Fruit fly (Drosophila melanogaster): ENCODE measurements around the gene CG11345.

The CG11345 gene

DNA sequence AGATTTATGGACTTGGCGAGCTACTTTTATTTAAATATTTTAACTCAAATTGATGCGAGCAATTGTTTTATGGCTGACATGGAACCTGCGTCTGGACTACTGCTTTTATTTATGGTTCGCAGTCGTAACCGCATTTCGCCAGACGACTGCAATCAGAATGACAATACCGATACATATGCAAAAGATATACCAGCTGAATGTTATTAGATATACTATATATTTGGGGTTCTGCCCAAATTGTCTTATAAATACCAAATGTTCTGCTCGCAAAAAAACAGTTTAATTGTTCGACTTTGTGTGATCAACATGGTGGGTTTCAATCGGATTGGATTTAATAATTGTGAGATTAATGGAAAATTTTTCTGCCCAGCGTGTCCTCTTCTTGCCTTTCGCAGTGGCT lies 11.7 kb upstream of the CG11345 start, which contains the start of gene CG32249:
CG32249 (plus strand) TSS at position 301 of the 400 bp plus-strand sequence.
- no peak for TF ChIP-seq Dref (GFP tag; IDR thresholded peaks at IDR 0.05)
- TF ChIP-seq Hmr (GFP tag; optimal IDR thresholded peaks at IDR 0.05) = no peak
- TF ChIP-seq Bgb (GFP tag; IDR thresholded peaks at IDR 0.05; ENCODE audit: partially characterized antibody) = no peak
- no peak for TF ChIP-seq CG14441 (GFP tag; IDR thresholded peaks at IDR 0.05)
- no peak for TF ChIP-seq sima (GFP tag; optimal IDR thresholded peaks at IDR 0.05)
- TF ChIP-seq CG7271 (tag; optimal IDR thresholded peaks at IDR 0.05) = no peak
- no peak for TF ChIP-seq Antp (GFP tag; optimal IDR thresholded peaks at IDR 0.05)
- no peak for TF ChIP-seq gsb (GFP tag; IDR thresholded peaks at IDR 0.05)
- no peak for TF ChIP-seq bab2 (GFP tag; optimal IDR thresholded peaks at IDR 0.05)
- no peak for TF ChIP-seq Six4 (GFP tag; optimal IDR thresholded peaks at IDR 0.05)
- no peak for TF ChIP-seq peb (GFP tag; IDR thresholded peaks at IDR 0.05)

DNA sequence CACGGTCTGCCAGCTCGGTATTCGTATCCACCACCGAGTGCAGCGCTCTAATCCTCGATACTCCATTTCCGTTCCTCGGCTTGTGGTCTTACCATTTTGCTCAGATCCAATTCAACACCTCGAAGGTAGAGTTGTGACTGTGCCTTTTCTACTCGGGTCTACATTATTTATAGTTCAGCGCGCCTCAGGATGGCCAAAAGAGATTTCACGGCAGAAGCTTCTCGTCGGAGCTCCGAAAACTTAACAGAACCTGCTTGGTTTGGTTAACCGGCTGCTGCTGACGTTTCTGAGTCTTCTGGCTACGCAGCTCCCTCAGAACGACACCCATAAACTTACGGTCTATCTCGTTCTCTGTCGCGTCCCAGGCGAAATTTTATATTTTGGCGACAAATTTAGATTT lies 8.6 kb upstream of the CG11345 start, which contains the start of gene CG32241:
CG32241 (minus strand) TSS at position 101 of the 400 bp plus-strand sequence.
- TF ChIP-seq ham (GFP tag; IDR thresholded peaks at IDR 0.05) (no peak), Chrac-16 (GFP tag; optimal IDR thresholded peaks at IDR 0.05) (no peak), CG15514 (GFP tag; optimal IDR thresholded peaks at IDR 0.05) (no peak), Ptx1 (GFP tag; IDR thresholded peaks at IDR 0.05) (no peak), Dad (GFP tag; optimal IDR thresholded peaks at IDR 0.05) (no peak), CG31224 (GFP tag; IDR thresholded peaks at IDR 0.05) (no peak), Sox100B (GFP tag; optimal IDR thresholded peaks at IDR 0.05) (no peak), jing (GFP tag; optimal IDR thresholded peaks at IDR 0.05) (no peak), ERR (GFP tag; optimal IDR thresholded peaks at IDR 0.05) (no peak), D (optimal IDR thresholded peaks at IDR 0.05) (no peak), D (GFP tag; optimal IDR thresholded peaks at IDR 0.05) (no peak), CG7271 (tag; optimal IDR thresholded peaks at IDR 0.05) (no peak), hth (optimal IDR thresholded peaks at IDR 0.05) (no peak), CG14710 (tag; optimal IDR thresholded peaks at IDR 0.05) (no peak), NFAT (GFP tag; IDR thresholded peaks at IDR 0.05) (no peak), wdn (GFP tag; IDR thresholded peaks at IDR 0.05) (no peak), ase (GFP tag; IDR thresholded peaks at IDR 0.05) (no peak), grau (tag; optimal IDR thresholded peaks at IDR 0.05) (no peak)

DNA sequence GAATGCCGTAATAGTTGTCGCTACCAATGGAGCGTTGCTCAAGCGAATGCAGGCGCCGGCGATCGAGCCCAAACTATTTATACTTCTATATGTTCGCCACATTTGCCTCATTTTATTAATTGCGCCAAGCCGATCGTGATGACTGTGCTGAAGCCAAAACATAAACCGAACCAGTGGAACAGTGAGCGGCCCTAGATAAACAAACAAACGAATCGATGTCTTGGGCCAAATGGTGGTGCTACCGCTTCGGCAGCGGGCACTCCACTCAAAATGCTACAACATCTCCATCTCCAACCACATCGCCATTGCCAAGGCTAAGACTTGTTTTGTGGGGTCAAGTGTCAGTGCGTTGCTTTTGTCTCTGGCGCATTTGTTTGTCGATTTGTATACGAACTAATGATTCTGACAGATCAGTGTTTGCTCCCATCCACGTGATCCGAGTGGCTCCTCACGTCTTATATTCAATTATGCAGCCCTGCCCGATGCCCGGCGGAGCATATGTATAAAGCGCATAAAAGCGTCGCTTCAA lies 5.9 kb upstream of the CG11345 start, which contains the start of gene CG15024:
CG15024 (minus strand) TSS at position 51 of the 529 bp plus-strand sequence.
- TF ChIP-seq C15 (GFP tag; IDR thresholded peaks at IDR 0.05) (no peak), Hr78 (GFP tag; optimal IDR thresholded peaks at IDR 0.05) (peak in 1 of 2 experiments; percentile 78), sens (GFP tag) (peak; percentile 38), hkb (optimal IDR thresholded peaks at IDR 0.05) (no peak), hkb (GFP tag; IDR thresholded peaks at IDR 0.05) (no peak), ab (GFP tag; optimal IDR thresholded peaks at IDR 0.05) (no peak), chinmo (GFP tag; IDR thresholded peaks at IDR 0.05; ENCODE audit: partially characterized antibody) (peak; percentile 92; the same call in 2 of the 4 replicates), mirr (GFP tag; optimal IDR thresholded peaks at IDR 0.05) (peak; percentile 6), CG12769 (tag; optimal IDR thresholded peaks at IDR 0.05) (peak; percentile 1), pros (GFP tag; optimal IDR thresholded peaks at IDR 0.05) (peak; percentile 83), Awh (GFP tag; IDR thresholded peaks at IDR 0.05) (0 out of 2 replicates have a peak, but pooled peaks have one; percentile 7), CG8290 (GFP tag; optimal IDR thresholded peaks at IDR 0.05) (no peak), CG8290 (tag; optimal IDR thresholded peaks at IDR 0.05) (peak in 1 of 2 experiments; percentile 24)
